Worm (Caenorhabditis elegans) whole organism, midembryonic: ENCODE measurements around the gene C48B4.12.

ENCODE experiments used
- T22C8.4 ChIP-seq: fragments of 200-800 bp; sonication (Bioruptor generic); IDR thresholded peaks from 2 replicates; pipeline ENCODE4 v1.3.6; 2022; ENCODE audit warnings: missing genetic modification characterization, missing compliant biosample characterization
- cog-1 ChIP-seq: sonication (generic microtip); optimal IDR thresholded peaks from 2 replicates; lab custom pipeline; 2016; ENCODE audit warnings: missing genetic modification characterization, missing compliant biosample characterization
- flt-1 ChIP-seq: fragments of 200-800 bp; sonication (Bioruptor generic); IDR thresholded peaks from 2 replicates; pipeline ENCODE4 v1.3.6; 2022; ENCODE audit warnings: missing genetic modification characterization, missing compliant biosample characterization
- klf-2 ChIP-seq: fragments of 200-800 bp; sonication (Bioruptor generic); conservative IDR thresholded peaks from 2 replicates; pipeline ENCODE4 v1.3.6; 2022; ENCODE audit warnings: missing genetic modification reagents, missing genetic modification characterization, missing compliant biosample characterization
- med-1 ChIP-seq: sonication (generic microtip); optimal IDR thresholded peaks from 2 replicates; lab custom pipeline; 2017; ENCODE audit warnings: missing genetic modification characterization, mild to moderate bottlenecking, missing compliant biosample characterization, antibody characterized with exemption, missing genetic modification reagents; ENCODE audit not compliant: insufficient read depth
- ref-1 ChIP-seq: fragments of 200-800 bp; sonication (Bioruptor generic); conservative IDR thresholded peaks from 2 replicates; pipeline ENCODE4 v1.3.6; 2022; ENCODE audit warnings: missing genetic modification reagents, missing genetic modification characterization, missing compliant biosample characterization
- tab-1 ChIP-seq: fragments of 200-800 bp; sonication (Bioruptor generic); IDR thresholded peaks from 2 replicates; pipeline ENCODE4 v1.3.6; 2022; ENCODE audit warnings: missing genetic modification characterization, missing compliant biosample characterization
- ztf-23 ChIP-seq: fragments of 200-800 bp; sonication (Bioruptor generic); IDR thresholded peaks from 2 replicates; pipeline ENCODE4 v1.3.6; 2022; ENCODE audit warnings: missing genetic modification reagents, missing genetic modification characterization, missing compliant biosample characterization
- ztf-29 ChIP-seq: fragments of 200-800 bp; sonication (Bioruptor generic); IDR thresholded peaks from 2 replicates; pipeline ENCODE4 v1.3.6; 2022; ENCODE audit warnings: missing genetic modification reagents, missing genetic modification characterization, missing compliant biosample characterization

ce11 chrIII:9616933-9617332 lies 19.8 kb downstream of the C48B4.12 start:
- no peak for TF ChIP-seq ztf-23 (GFP tag; lab: Robert Waterston, UW)
- no peak for TF ChIP-seq ref-1
- no peak for TF ChIP-seq flt-1 (GFP tag; lab: Robert Waterston, UW)
- no peak for TF ChIP-seq T22C8.4 (GFP tag; lab: Robert Waterston, UW)
- no peak for TF ChIP-seq tab-1
- TF ChIP-seq ztf-29 (GFP tag; lab: Robert Waterston, UW), result no peak
- TF ChIP-seq klf-2, result no peak
- TF ChIP-seq med-1 (GFP tag; lab: Kevin White, UChicago), result no peak
- TF ChIP-seq cog-1 (tag; lab: Kevin White, UChicago), result no peak
